Worm (Caenorhabditis elegans) whole organism, young adult: Measurements from ENCODE around the gene ech-3.

ENCODE experiments used
- B0019.2 ChIP-seq: fragments of 200-800 bp; sonication (Bioruptor generic); conservative IDR thresholded peaks from 2 replicates; pipeline ENCODE4 v1.3.6; 2022; ENCODE audit warnings: missing genetic modification reagents, missing genetic modification characterization, missing compliant biosample characterization
- D2030.7 ChIP-seq: fragments of 200-800 bp; sonication (Bioruptor generic); IDR thresholded peaks from 2 replicates; pipeline ENCODE4 v1.3.6; 2022; ENCODE audit warnings: missing genetic modification reagents, missing genetic modification characterization, missing compliant biosample characterization
- F33H1.4 ChIP-seq: fragments of 200-800 bp; sonication (Bioruptor generic); IDR thresholded peaks from 2 replicates; pipeline ENCODE4 v1.3.6; 2022; ENCODE audit warnings: missing genetic modification reagents, missing genetic modification characterization, missing compliant biosample characterization
- F49E8.2 ChIP-seq: sonication (generic microtip); optimal IDR thresholded peaks from 3 replicates; lab custom pipeline; 2017; ENCODE audit warnings: missing genetic modification characterization, mild to moderate bottlenecking, missing compliant biosample characterization, antibody characterized with exemption, moderate library complexity; ENCODE audit not compliant: insufficient read depth
- F52B5.7 ChIP-seq: sonication (generic microtip); optimal IDR thresholded peaks from 2 replicates; lab custom pipeline; 2016; ENCODE audit warnings: mild to moderate bottlenecking, missing genetic modification characterization, missing compliant biosample characterization
- F57C9.4 ChIP-seq: sonication (generic microtip); optimal IDR thresholded peaks from 2 replicates; lab custom pipeline; 2017; ENCODE audit warnings: mild to moderate bottlenecking, missing genetic modification characterization, missing compliant biosample characterization
- Y53G8AR.9 ChIP-seq: fragments of 200-800 bp; sonication (Bioruptor generic); conservative IDR thresholded peaks from 2 replicates; pipeline ENCODE4 v1.3.6; 2022; ENCODE audit warnings: missing genetic modification reagents, missing genetic modification characterization, missing compliant biosample characterization
- akir-1 ChIP-seq: fragments of 200-800 bp; sonication (Bioruptor generic); optimal IDR thresholded peaks from 2 replicates; lab custom pipeline; 2018; ENCODE audit warnings: mild to moderate bottlenecking, missing genetic modification characterization, moderate library complexity, missing compliant biosample characterization
- aptf-2 ChIP-seq: fragments of 200-800 bp; sonication (Bioruptor generic); conservative IDR thresholded peaks from 2 replicates; pipeline ENCODE4 v1.3.6; 2022; ENCODE audit warnings: missing genetic modification reagents, missing genetic modification characterization, missing compliant biosample characterization
- aptf-3 ChIP-seq: fragments of 200-800 bp; sonication (Bioruptor generic); IDR thresholded peaks from 2 replicates; pipeline ENCODE4 v1.3.6; 2022; ENCODE audit warnings: missing genetic modification characterization, missing compliant biosample characterization
- attf-3 ChIP-seq: fragments of 200-800 bp; sonication (Bioruptor generic); conservative IDR thresholded peaks from 2 replicates; pipeline ENCODE4 v1.3.6; 2022; ENCODE audit warnings: missing genetic modification reagents, missing genetic modification characterization, missing compliant biosample characterization
- attf-6 ChIP-seq: fragments of 200-800 bp; sonication (Bioruptor generic); IDR thresholded peaks from 2 replicates; pipeline ENCODE4 v1.3.6; 2022; ENCODE audit warnings: missing genetic modification reagents, missing genetic modification characterization, missing compliant biosample characterization
- ccch-3 ChIP-seq: fragments of 200-800 bp; sonication (Bioruptor generic); optimal IDR thresholded peaks from 2 replicates; lab custom pipeline; 2018; ENCODE audit warnings: mild to moderate bottlenecking, missing genetic modification characterization, missing compliant biosample characterization
- cebp-1 ChIP-seq, 2 experiments: fragments of 200-800 bp in 1 of 2; sonication (Bioruptor generic) in 1 of 2; sonication (generic microtip) in 1 of 2; IDR thresholded peaks in 1 of 2; optimal IDR thresholded peaks in 1 of 2; 2 replicates each; pipeline versions ENCODE4 v1.3.6 to Lab custom; 2017 to 2022; ENCODE audit warnings: missing compliant biosample characterization in 2 of 2, missing genetic modification characterization in 2 of 2, mild to moderate bottlenecking in 1 of 2, missing genetic modification reagents in 1 of 2, moderate library complexity in 1 of 2
- cebp-2 ChIP-seq: fragments of 200-800 bp; sonication (Bioruptor generic); IDR thresholded peaks from 2 replicates; pipeline ENCODE4 v1.3.6; 2022; ENCODE audit warnings: missing genetic modification characterization, missing compliant biosample characterization
- ceh-27 ChIP-seq: fragments of 200-800 bp; sonication (Bioruptor generic); optimal IDR thresholded peaks from 2 replicates; lab custom pipeline; 2018; ENCODE audit warnings: mild to moderate bottlenecking, missing genetic modification characterization, moderate library complexity, missing compliant biosample characterization
- dox-1 ChIP-seq: fragments of 200-800 bp; sonication (Bioruptor generic); IDR thresholded peaks from 2 replicates; pipeline ENCODE4 v1.3.6; 2022; ENCODE audit warnings: missing genetic modification reagents, missing genetic modification characterization, missing compliant biosample characterization
- efl-1 ChIP-seq: fragments of 150-350 bp; optimal IDR thresholded peaks from 2 replicates; lab custom pipeline; 2014; ENCODE audit warnings: missing biosample characterization, missing genetic modification reagents, missing genetic modification characterization
- egl-18 ChIP-seq: fragments of 200-800 bp; sonication (Bioruptor generic); IDR thresholded peaks from 2 replicates; pipeline ENCODE4 v1.3.6; 2022; ENCODE audit warnings: missing genetic modification reagents, missing genetic modification characterization, missing compliant biosample characterization
- ets-4 ChIP-seq: fragments of 200-800 bp; sonication (Bioruptor generic); optimal IDR thresholded peaks from 2 replicates; lab custom pipeline; 2018; ENCODE audit warnings: mild to moderate bottlenecking, missing genetic modification characterization, missing compliant biosample characterization
- hmg-1.2 ChIP-seq: fragments of 200-800 bp; sonication (Bioruptor generic); IDR thresholded peaks from 2 replicates; pipeline ENCODE4 v1.3.6; 2022; ENCODE audit warnings: missing genetic modification reagents, missing genetic modification characterization, missing compliant biosample characterization
- hmg-20 ChIP-seq: fragments of 200-800 bp; sonication (Bioruptor generic); IDR thresholded peaks from 2 replicates; pipeline ENCODE4 v1.3.6; 2022; ENCODE audit warnings: missing genetic modification reagents, missing genetic modification characterization, missing compliant biosample characterization
- hsf-1 ChIP-seq: fragments of 200-800 bp; sonication (Bioruptor generic); IDR thresholded peaks from 2 replicates; pipeline ENCODE4 v1.3.6; 2022; ENCODE audit warnings: missing genetic modification reagents, missing genetic modification characterization, missing compliant biosample characterization
- let-607 ChIP-seq, 2 experiments: fragments of 200-800 bp in 1 of 2; sonication (Bioruptor generic) in 1 of 2; sonication (generic microtip) in 1 of 2; optimal IDR thresholded peaks; 2 replicates each; lab custom pipeline; 2016 to 2018; ENCODE audit warnings: mild to moderate bottlenecking in 2 of 2, missing compliant biosample characterization in 2 of 2, missing genetic modification characterization in 2 of 2, moderate library complexity in 2 of 2, missing genotype in 1 of 2
- lin-54 ChIP-seq: fragments of 200-800 bp; sonication (Bioruptor generic); optimal IDR thresholded peaks from 2 replicates; lab custom pipeline; 2018; ENCODE audit warnings: mild to moderate bottlenecking, missing genetic modification characterization, missing compliant biosample characterization
- lsl-1 ChIP-seq: fragments of 200-800 bp; sonication (Bioruptor generic); optimal IDR thresholded peaks from 2 replicates; lab custom pipeline; 2018; ENCODE audit warnings: mild to moderate bottlenecking, missing genetic modification characterization, moderate library complexity, missing compliant biosample characterization
- madf-6 ChIP-seq: fragments of 200-800 bp; sonication (Bioruptor generic); IDR thresholded peaks from 2 replicates; pipeline ENCODE4 v1.3.6; 2022; ENCODE audit warnings: missing genetic modification reagents, missing genetic modification characterization, missing compliant biosample characterization
- madf-8 ChIP-seq: fragments of 200-800 bp; sonication (Bioruptor generic); conservative IDR thresholded peaks from 2 replicates; pipeline ENCODE4 v1.3.6; 2022; ENCODE audit warnings: missing genetic modification reagents, missing genetic modification characterization, missing compliant biosample characterization
- nfyb-1 ChIP-seq: fragments of 200-800 bp; sonication (Bioruptor generic); IDR thresholded peaks from 2 replicates; pipeline ENCODE4 v1.3.6; 2022; ENCODE audit warnings: missing genetic modification reagents, missing genetic modification characterization, missing compliant biosample characterization
- rcor-1 ChIP-seq: fragments of 200-800 bp; sonication (Bioruptor generic); IDR thresholded peaks from 2 replicates; pipeline ENCODE4 v1.3.6; 2022; ENCODE audit warnings: missing genetic modification reagents, missing genetic modification characterization, missing compliant biosample characterization
- repo-1 ChIP-seq: sonication (generic microtip); optimal IDR thresholded peaks from 2 replicates; lab custom pipeline; 2017; ENCODE audit warnings: mild to moderate bottlenecking, missing genetic modification characterization, missing compliant biosample characterization
- sdz-38 ChIP-seq: sonication (generic microtip); optimal IDR thresholded peaks from 2 replicates; lab custom pipeline; 2016; ENCODE audit warnings: missing genotype, missing genetic modification characterization, missing compliant biosample characterization
- snpc-1.3 ChIP-seq: sonication (generic microtip); optimal IDR thresholded peaks from 2 replicates; lab custom pipeline; 2017; ENCODE audit warnings: missing genetic modification characterization, mild to moderate bottlenecking, missing compliant biosample characterization, antibody characterized with exemption, moderate library complexity, missing genotype, missing genetic modification reagents; ENCODE audit not compliant: insufficient read depth
- snpc-3.4 ChIP-seq: sonication (generic microtip); optimal IDR thresholded peaks from 2 replicates; lab custom pipeline; 2017; ENCODE audit warnings: missing genetic modification characterization, mild to moderate bottlenecking, missing compliant biosample characterization, antibody characterized with exemption, moderate library complexity, missing genotype, missing genetic modification reagents
- snpc-4 ChIP-seq, 5 experiments: fragments of 150-350 bp in 1 of 5; sonication (generic microtip) in 4 of 5; optimal IDR thresholded peaks; 2 replicates each; lab custom pipeline; 2014 to 2018; ENCODE audit warnings: missing genetic modification characterization in 5 of 5, missing biosample characterization in 3 of 5, antibody characterized with exemption in 2 of 5, mild to moderate bottlenecking in 2 of 5, missing compliant biosample characterization in 2 of 5, missing genotype in 2 of 5, moderate library complexity in 2 of 5, missing genetic modification reagents in 1 of 5
- tlf-1 ChIP-seq: fragments of 200-800 bp; sonication (Bioruptor generic); optimal IDR thresholded peaks from 2 replicates; lab custom pipeline; 2018; ENCODE audit warnings: mild to moderate bottlenecking, missing genetic modification characterization, missing compliant biosample characterization
- ztf-22 ChIP-seq: fragments of 200-800 bp; sonication (Bioruptor generic); optimal IDR thresholded peaks from 2 replicates; lab custom pipeline; 2018; ENCODE audit warnings: mild to moderate bottlenecking, missing genetic modification characterization, moderate library complexity, missing compliant biosample characterization
- ztf-25 ChIP-seq: fragments of 200-800 bp; sonication (Bioruptor generic); IDR thresholded peaks from 2 replicates; pipeline ENCODE4 v1.3.6; 2022; ENCODE audit warnings: missing genetic modification reagents, missing genetic modification characterization, missing compliant biosample characterization
- ztf-6 ChIP-seq: fragments of 200-800 bp; sonication (Bioruptor generic); IDR thresholded peaks from 2 replicates; pipeline ENCODE4 v1.3.6; 2022; ENCODE audit warnings: missing genetic modification reagents, missing genetic modification characterization, missing compliant biosample characterization

The ech-3 gene

DNA sequence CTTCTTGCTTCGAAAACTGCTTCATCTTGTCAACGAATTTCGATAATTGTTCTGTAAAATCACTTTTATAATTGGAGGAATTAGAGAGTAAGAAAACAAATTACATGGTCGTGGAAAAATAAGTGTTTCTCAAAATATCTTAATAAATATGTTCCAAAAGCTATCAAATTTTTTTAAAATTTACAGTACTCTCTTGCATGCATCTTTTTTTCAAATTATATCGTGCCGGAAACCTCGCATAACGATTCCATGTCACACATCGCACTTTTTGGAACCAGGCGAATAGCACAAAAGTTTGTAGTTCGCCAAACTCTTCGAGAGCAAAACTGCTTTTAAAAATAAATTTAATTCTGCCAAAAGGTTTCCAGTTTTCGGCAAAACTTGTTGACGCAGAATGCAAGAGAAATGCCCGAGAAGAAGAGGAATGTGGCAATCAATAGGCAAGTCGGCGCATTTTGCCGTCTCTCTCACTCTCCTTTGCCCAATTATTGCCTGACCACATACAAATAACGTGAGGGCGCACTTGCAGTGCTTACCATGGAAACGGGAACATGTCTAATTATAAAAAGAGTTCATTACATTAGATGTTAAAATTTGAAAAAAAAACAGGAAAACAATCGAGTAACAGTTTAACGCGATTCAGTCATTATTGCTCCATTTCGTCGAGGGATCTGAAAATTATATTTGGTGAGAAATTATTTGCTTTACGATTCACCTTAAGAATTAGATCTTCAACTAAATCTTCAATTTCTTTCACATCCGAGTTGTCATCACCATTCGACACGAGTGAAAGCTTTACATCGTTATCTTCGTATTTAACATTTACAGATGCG lies 14.3 kb upstream of the ech-3 start, which contains the start of gene Y97E10AR.3 (continued):
- no peak for TF ChIP-seq nfyb-1 (GFP tag; lab: Robert Waterston, UW)
- TF ChIP-seq cebp-2 (GFP tag; lab: Robert Waterston, UW), result no peak
- TF ChIP-seq sdz-38, result no peak
- TF ChIP-seq let-607 (tag; optimal IDR thresholded peaks at IDR 0.05; lab: Kevin White, UChicago), result no peak
- TF ChIP-seq akir-1 (GFP tag; lab: Kevin White, UChicago), result no peak
- no peak for TF ChIP-seq aptf-2 (GFP tag; lab: Robert Waterston, UW)
- TF ChIP-seq D2030.7 (GFP tag; lab: Robert Waterston, UW), result no peak
- TF ChIP-seq egl-18 (GFP tag; lab: Robert Waterston, UW), result no peak
- TF ChIP-seq attf-3 (GFP tag; lab: Robert Waterston, UW), result no peak
- no peak for TF ChIP-seq hmg-20
- TF ChIP-seq attf-6 (GFP tag; lab: Robert Waterston, UW), result no peak
- TF ChIP-seq snpc-1.3, result no peak
- TF ChIP-seq snpc-3.4, result peak; percentile 6
- TF ChIP-seq F49E8.2 (tag; lab: Kevin White, UChicago), result no peak
- TF ChIP-seq repo-1 (tag; lab: Kevin White, UChicago), result no peak
- 0 out of 2 replicates have a peak, but pooled peaks have one; percentile 20 for TF ChIP-seq ztf-25 (GFP tag; lab: Robert Waterston, UW)
- TF ChIP-seq, all 124 proteins: peak for 5

DNA sequence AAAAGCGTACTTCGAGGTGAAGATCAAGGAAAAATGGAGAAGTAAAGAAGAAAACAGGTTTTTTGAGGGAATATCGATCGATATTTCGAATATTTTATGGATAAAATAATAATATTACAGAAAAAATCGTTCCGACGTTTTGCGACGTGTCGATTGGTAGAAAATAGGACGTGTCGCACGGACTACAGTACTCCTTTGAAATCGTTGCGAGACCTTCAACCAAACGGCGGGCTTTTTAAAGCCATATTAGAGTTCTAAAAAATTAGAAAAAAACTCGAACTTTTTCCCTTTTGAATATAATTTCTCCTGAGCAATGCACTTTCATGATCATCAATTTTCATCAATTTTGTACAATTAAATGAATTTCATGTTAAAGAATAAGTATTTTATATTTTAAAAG lies 11.9 kb upstream of the ech-3 start, which contains the start of gene Y97E10AR.4:
TSS of gene Y97E10AR.4 (minus strand) at position 131 of the 400 bp plus-strand sequence.
- no peak for TF ChIP-seq ceh-27 (GFP tag; lab: Kevin White, UChicago)
- TF ChIP-seq tlf-1 (GFP tag; lab: Kevin White, UChicago), result no peak
- no peak for TF ChIP-seq Y53G8AR.9 (GFP tag; lab: Robert Waterston, UW)
- no peak for TF ChIP-seq aptf-3 (GFP tag; lab: Robert Waterston, UW)
- no peak for TF ChIP-seq ztf-25 (GFP tag; lab: Robert Waterston, UW)
- TF ChIP-seq ets-4 (GFP tag; lab: Kevin White, UChicago), result no peak
- TF ChIP-seq rcor-1 (GFP tag; lab: Robert Waterston, UW), result no peak
- TF ChIP-seq efl-1 (GFP tag; lab: Kevin White, UChicago), result no peak
- TF ChIP-seq aptf-2 (GFP tag; lab: Robert Waterston, UW), result no peak
- TF ChIP-seq sdz-38, result no peak
- peak; percentile 8 for TF ChIP-seq snpc-1.3
- 0 out of 2 replicates have a peak, but pooled peaks have one; percentile 7 for TF ChIP-seq hmg-1.2 (GFP tag; lab: Robert Waterston, UW)
- TF ChIP-seq cebp-1 (GFP tag; IDR thresholded peaks at IDR 0.05; lab: Robert Waterston, UW), result no peak
- TF ChIP-seq cebp-1 (tag; optimal IDR thresholded peaks at IDR 0.05; lab: Kevin White, UChicago), result no peak
- TF ChIP-seq lsl-1 (GFP tag; lab: Kevin White, UChicago), result peak; percentile 66
- peak; percentile 39; the same call in 1 of the 2 replicates for TF ChIP-seq madf-6 (GFP tag; lab: Robert Waterston, UW)
- TF ChIP-seq ztf-22 (GFP tag; lab: Kevin White, UChicago), result no peak
- TF ChIP-seq F52B5.7 (tag; lab: Kevin White, UChicago), result no peak
- TF ChIP-seq attf-3 (GFP tag; lab: Robert Waterston, UW), result no peak
- no peak for TF ChIP-seq ccch-3 (GFP tag; lab: Kevin White, UChicago)
- no peak for TF ChIP-seq lin-54
- no peak for TF ChIP-seq F57C9.4 (tag; lab: Kevin White, UChicago)
- TF ChIP-seq dox-1, result no peak
- no peak for TF ChIP-seq B0019.2 (GFP tag; lab: Robert Waterston, UW)
- TF ChIP-seq akir-1 (GFP tag; lab: Kevin White, UChicago), result no peak
- no peak; the same call in 1 of the 2 replicates for TF ChIP-seq hsf-1 (GFP tag; lab: Robert Waterston, UW)
- TF ChIP-seq snpc-4 (GFP tag; optimal IDR thresholded peaks at IDR 0.05; lab: Kevin White, UChicago), result no peak
- peak in 1 of 4 experiments; percentile 6 for TF ChIP-seq snpc-4 (tag; optimal IDR thresholded peaks at IDR 0.05; lab: Kevin White, UChicago)
- TF ChIP-seq ztf-6 (GFP tag; lab: Robert Waterston, UW), result no peak
- peak; percentile 57 for TF ChIP-seq F33H1.4 (GFP tag; lab: Robert Waterston, UW)
- 0 out of 2 replicates have a peak, but pooled peaks have one; percentile 26 for TF ChIP-seq madf-8 (GFP tag; lab: Robert Waterston, UW)
